Fruit fly (Drosophila melanogaster): Measurements from ENCODE around the gene CG5498.

CG5498 gene

dm6 chr3L:20385969-20386370 is 2.1 kb upstream of the CG5498 start:
- TF ChIP-seq Rel (GFP tag; optimal IDR thresholded peaks at IDR 0.05): no peak
- peak; percentile 76 for TF ChIP-seq Rel (tag; optimal IDR thresholded peaks at IDR 0.05)
- peak; percentile 6 for TF ChIP-seq Sp1 (GFP tag; optimal IDR thresholded peaks at IDR 0.05)
- no peak for TF ChIP-seq Hr78 (GFP tag; optimal IDR thresholded peaks at IDR 0.05)

- TF ChIP-seq Hnf4 (GFP tag; optimal IDR thresholded peaks at IDR 0.05): no peak
- peak; percentile 26 for TF ChIP-seq Hr83 (GFP tag; optimal IDR thresholded peaks at IDR 0.05; ENCODE audit: poor library complexity, severe bottlenecking)
- TF ChIP-seq OdsH (GFP tag; optimal IDR thresholded peaks at IDR 0.05): no peak
- no peak for TF ChIP-seq HLH106 (tag; optimal IDR thresholded peaks at IDR 0.05)
- peak; percentile 16 for TF ChIP-seq rgr (GFP tag; optimal IDR thresholded peaks at IDR 0.05)
- no peak for TF ChIP-seq sage (GFP tag; optimal IDR thresholded peaks at IDR 0.05)
Observed at dm6 chr3L:20385408-20385807, 1.5 kb upstream of the CG5498 start.

dm6 chr3L:20385006-20385405 is 1.1 kb upstream of the CG5498 start:
- TF ChIP-seq woc (GFP tag; optimal IDR thresholded peaks at IDR 0.05) (no peak), lola (GFP tag; optimal IDR thresholded peaks at IDR 0.05) (no peak), pan (optimal IDR thresholded peaks at IDR 0.05) (no peak), Hr78 (GFP tag; optimal IDR thresholded peaks at IDR 0.05) (no peak), usp (GFP tag; optimal IDR thresholded peaks at IDR 0.05) (no peak), fru (GFP tag; optimal IDR thresholded peaks at IDR 0.05) (no peak), jim (GFP tag; optimal IDR thresholded peaks at IDR 0.05) (no peak), N (GFP tag; optimal IDR thresholded peaks at IDR 0.05) (no peak), Myc (optimal IDR thresholded peaks at IDR 0.05) (no peak), dl (GFP tag; optimal IDR thresholded peaks at IDR 0.05; ENCODE audit: insufficient read depth in 1 of 2, partially characterized antibody in 2 of 2) (no peak), dsf (GFP tag; optimal IDR thresholded peaks at IDR 0.05; ENCODE audit: borderline replicate concordance) (no peak), OdsH (GFP tag; optimal IDR thresholded peaks at IDR 0.05) (no peak), Dfd (GFP tag; optimal IDR thresholded peaks at IDR 0.05) (no peak), ey (GFP tag; optimal IDR thresholded peaks at IDR 0.05) (no peak), br (GFP tag; optimal IDR thresholded peaks at IDR 0.05) (no peak), Hnf4 (GFP tag; optimal IDR thresholded peaks at IDR 0.05) (no peak), GATAd (GFP tag; optimal IDR thresholded peaks at IDR 0.05) (no peak), CG32264 (GFP tag; optimal IDR thresholded peaks at IDR 0.05) (no peak), Sp1 (GFP tag; optimal IDR thresholded peaks at IDR 0.05) (no peak)

- TF ChIP-seq br (GFP tag; optimal IDR thresholded peaks at IDR 0.05): no peak
- TF ChIP-seq N (GFP tag; optimal IDR thresholded peaks at IDR 0.05): no peak
- no peak for TF ChIP-seq psq (GFP tag; optimal IDR thresholded peaks at IDR 0.05)
- no peak for TF ChIP-seq HLH106 (tag; optimal IDR thresholded peaks at IDR 0.05)
- TF ChIP-seq sage (GFP tag; optimal IDR thresholded peaks at IDR 0.05): no peak
- no peak for TF ChIP-seq Dif (GFP tag; optimal IDR thresholded peaks at IDR 0.05; ENCODE audit: partially characterized antibody)
- TF ChIP-seq lola (GFP tag; optimal IDR thresholded peaks at IDR 0.05): no peak
- TF ChIP-seq Sp1 (GFP tag; optimal IDR thresholded peaks at IDR 0.05): no peak
- no peak for TF ChIP-seq dsf (GFP tag; optimal IDR thresholded peaks at IDR 0.05; ENCODE audit: borderline replicate concordance)
- no peak for TF ChIP-seq rgr (GFP tag; optimal IDR thresholded peaks at IDR 0.05)
- TF ChIP-seq foxo (GFP tag; optimal IDR thresholded peaks at IDR 0.05): no peak
- TF ChIP-seq dl (GFP tag; optimal IDR thresholded peaks at IDR 0.05; ENCODE audit: insufficient read depth in 1 of 2, partially characterized antibody in 2 of 2): no peak
- TF ChIP-seq GATAd (GFP tag; optimal IDR thresholded peaks at IDR 0.05): no peak
- TF ChIP-seq Jra (GFP tag; optimal IDR thresholded peaks at IDR 0.05): no peak
- TF ChIP-seq Hnf4 (GFP tag; optimal IDR thresholded peaks at IDR 0.05): no peak
- no peak for TF ChIP-seq Rel (GFP tag; optimal IDR thresholded peaks at IDR 0.05)
- TF ChIP-seq Rel (tag; optimal IDR thresholded peaks at IDR 0.05): no peak
Observed at dm6 chr3L:20379496-20379895, 4.4 kb downstream of the CG5498 start.

dm6 chr3L:20376564-20376920 is 7.4 kb downstream of the CG5498 start:
- no peak for TF ChIP-seq pan (optimal IDR thresholded peaks at IDR 0.05)
- TF ChIP-seq Dif (GFP tag; optimal IDR thresholded peaks at IDR 0.05; ENCODE audit: partially characterized antibody): no peak
- TF ChIP-seq Myc (optimal IDR thresholded peaks at IDR 0.05): no peak
- TF ChIP-seq Hr83 (GFP tag; optimal IDR thresholded peaks at IDR 0.05; ENCODE audit: poor library complexity, severe bottlenecking): no peak
- no peak for TF ChIP-seq dsf (GFP tag; optimal IDR thresholded peaks at IDR 0.05; ENCODE audit: borderline replicate concordance)
- TF ChIP-seq CrebA (GFP tag; optimal IDR thresholded peaks at IDR 0.05; ENCODE audit: borderline replicate concordance): no peak
- TF ChIP-seq lola (GFP tag; optimal IDR thresholded peaks at IDR 0.05): no peak
- TF ChIP-seq dl (GFP tag; optimal IDR thresholded peaks at IDR 0.05; ENCODE audit: insufficient read depth in 1 of 2, partially characterized antibody in 2 of 2): no peak
- TF ChIP-seq fru (GFP tag; optimal IDR thresholded peaks at IDR 0.05): no peak
- TF ChIP-seq jim (GFP tag; optimal IDR thresholded peaks at IDR 0.05): no peak
- no peak for TF ChIP-seq dmrt93B (GFP tag; optimal IDR thresholded peaks at IDR 0.05)
- TF ChIP-seq tai (GFP tag; optimal IDR thresholded peaks at IDR 0.05): no peak
- TF ChIP-seq GATAd (GFP tag; optimal IDR thresholded peaks at IDR 0.05): no peak
- no peak for TF ChIP-seq h (GFP tag; optimal IDR thresholded peaks at IDR 0.05)
- no peak for TF ChIP-seq N (GFP tag; optimal IDR thresholded peaks at IDR 0.05)
- TF ChIP-seq rgr (GFP tag; optimal IDR thresholded peaks at IDR 0.05): no peak
- TF ChIP-seq sage (GFP tag; optimal IDR thresholded peaks at IDR 0.05): no peak
- TF ChIP-seq Vsx2 (GFP tag; optimal IDR thresholded peaks at IDR 0.05; ENCODE audit: partially characterized antibody): no peak
- no peak for TF ChIP-seq psq (GFP tag; optimal IDR thresholded peaks at IDR 0.05)
- TF ChIP-seq CG9705 (GFP tag; optimal IDR thresholded peaks at IDR 0.05): no peak

All from whole organism, wandering third instar larva.